Fruit fly (Drosophila melanogaster) whole organism, embryonic: ENCODE measurements around the gene Ndfip.

Source experiments
- Abd-B ChIP-seq: fragments of 200-800 bp; sonication (Bioruptor generic); optimal IDR thresholded peaks from 2 replicates; lab custom pipeline; 2018; ENCODE audit warnings: missing biosample characterization, mild to moderate bottlenecking, missing genetic modification characterization, moderate library complexity
- B-H2 ChIP-seq: fragments of 200-800 bp; sonication (Bioruptor generic); optimal IDR thresholded peaks from 2 replicates; lab custom pipeline; 2018; ENCODE audit warnings: missing biosample characterization, mild to moderate bottlenecking, missing genetic modification characterization
- BEAF-32 ChIP-seq: fragments of 200-800 bp; sonication (Bioruptor generic); optimal IDR thresholded peaks from 3 replicates; lab custom pipeline; 2017; ENCODE audit warnings: missing biosample characterization, missing genetic modification characterization, mild to moderate bottlenecking, moderate library complexity, missing genetic modification reagents
- Blimp-1 ChIP-seq: fragments of 200-800 bp; sonication (Bioruptor generic); optimal IDR thresholded peaks from 3 replicates; lab custom pipeline; 2018; ENCODE audit warnings: missing biosample characterization, missing genetic modification characterization, mild to moderate bottlenecking, moderate library complexity, missing genetic modification reagents
- CG10267 ChIP-seq: fragments of 200-800 bp; sonication (Bioruptor generic); optimal IDR thresholded peaks from 2 replicates; lab custom pipeline; 2018; ENCODE audit warnings: missing biosample characterization, mild to moderate bottlenecking, missing genetic modification characterization, moderate library complexity
- CG11398 ChIP-seq: fragments of 200-800 bp; sonication (Bioruptor generic); optimal IDR thresholded peaks from 2 replicates; lab custom pipeline; 2016; ENCODE audit warnings: missing biosample characterization, missing genetic modification characterization
- CG12769 ChIP-seq: fragments of 200-800 bp; sonication (Bioruptor generic); optimal IDR thresholded peaks from 2 replicates; lab custom pipeline; 2019; ENCODE audit warnings: missing biosample characterization, mild to moderate bottlenecking, missing genetic modification characterization, moderate library complexity
- CG13296 ChIP-seq: fragments of 200-800 bp; sonication (Bioruptor generic); optimal IDR thresholded peaks from 3 replicates; lab custom pipeline; 2018; ENCODE audit warnings: missing biosample characterization, mild to moderate bottlenecking, missing genetic modification characterization
- CG2199 ChIP-seq: fragments of 200-800 bp; sonication (Bioruptor generic); IDR thresholded peaks from 3 replicates; pipeline ENCODE4 v1.3.6; 2022; ENCODE audit warnings: missing biosample characterization, missing genetic modification characterization
- CG31365 ChIP-seq: fragments of 200-800 bp; sonication (Bioruptor generic); optimal IDR thresholded peaks from 2 replicates; lab custom pipeline; 2018; ENCODE audit warnings: missing biosample characterization, mild to moderate bottlenecking, missing genetic modification characterization
- CG34376 ChIP-seq: fragments of 200-800 bp; sonication (Bioruptor generic); optimal IDR thresholded peaks from 2 replicates; lab custom pipeline; 2018; ENCODE audit warnings: missing biosample characterization, mild to moderate bottlenecking, missing genetic modification characterization
- CG5953 ChIP-seq: fragments of 200-800 bp; sonication (Bioruptor generic); IDR thresholded peaks from 2 replicates; pipeline ENCODE4 v1.3.6; 2022; ENCODE audit warnings: missing biosample characterization, missing genetic modification characterization
- CG6683 ChIP-seq: fragments of 200-800 bp; sonication (Bioruptor generic); optimal IDR thresholded peaks from 2 replicates; lab custom pipeline; 2017; ENCODE audit warnings: missing biosample characterization, mild to moderate bottlenecking, missing genetic modification characterization, missing genetic modification reagents
- CG6689 ChIP-seq: fragments of 200-800 bp; sonication (Bioruptor generic); IDR thresholded peaks from 2 replicates; pipeline ENCODE4 v1.3.6; 2022; ENCODE audit warnings: missing biosample characterization, missing genetic modification characterization
- CG6765 ChIP-seq: fragments of 200-800 bp; sonication (Bioruptor generic); optimal IDR thresholded peaks from 3 replicates; lab custom pipeline; 2017; ENCODE audit warnings: missing biosample characterization, mild to moderate bottlenecking, missing genetic modification characterization
- CG6791 ChIP-seq: fragments of 200-800 bp; sonication (Bioruptor generic); IDR thresholded peaks from 3 replicates; pipeline ENCODE4 v1.3.6; 2022; ENCODE audit warnings: missing biosample characterization, missing genetic modification characterization; ENCODE audit not compliant: partially characterized antibody
- CG7839 ChIP-seq: fragments of 200-800 bp; sonication (Bioruptor generic); optimal IDR thresholded peaks from 3 replicates; lab custom pipeline; 2018; ENCODE audit warnings: missing biosample characterization, mild to moderate bottlenecking, missing genetic modification characterization, moderate library complexity
- CG7928 ChIP-seq: fragments of 200-800 bp; sonication (Bioruptor generic); optimal IDR thresholded peaks from 2 replicates; lab custom pipeline; 2017; ENCODE audit warnings: missing biosample characterization, mild to moderate bottlenecking, missing genetic modification characterization
- CG8359 ChIP-seq: fragments of 200-800 bp; sonication (Bioruptor generic); optimal IDR thresholded peaks from 2 replicates; lab custom pipeline; 2017; ENCODE audit warnings: missing biosample characterization, mild to moderate bottlenecking, missing genetic modification characterization, borderline replicate concordance
- CG8478 ChIP-seq: fragments of >200 bp; optimal IDR thresholded peaks from 2 replicates; lab custom pipeline; 2018
- CG9609 ChIP-seq: fragments of 200-800 bp; sonication (Bioruptor generic); optimal IDR thresholded peaks from 3 replicates; lab custom pipeline; 2016; ENCODE audit warnings: missing biosample characterization, missing genetic modification characterization
- CrebB ChIP-seq: fragments of 200-800 bp; sonication (Bioruptor generic); optimal IDR thresholded peaks from 3 replicates; lab custom pipeline; 2018; ENCODE audit warnings: missing biosample characterization, mild to moderate bottlenecking, missing genetic modification characterization
- Dek ChIP-seq: fragments of 200-800 bp; sonication (Bioruptor generic); optimal IDR thresholded peaks from 3 replicates; lab custom pipeline; 2019; ENCODE audit warnings: missing biosample characterization, mild to moderate bottlenecking, missing genetic modification characterization, moderate library complexity
- Ets65A ChIP-seq: fragments of 200-800 bp; sonication (Bioruptor generic); peaks from one replicate; lab custom pipeline; 2016; ENCODE audit warnings: missing biosample characterization, missing genetic modification characterization
- HHEX ChIP-seq: fragments of 200-800 bp; sonication (Bioruptor generic); optimal IDR thresholded peaks from 3 replicates; lab custom pipeline; 2017; ENCODE audit warnings: missing biosample characterization, mild to moderate bottlenecking, missing genetic modification characterization, missing genetic modification reagents
- HLHmδ ChIP-seq: fragments of 200-800 bp; sonication (Bioruptor generic); optimal IDR thresholded peaks from 2 replicates; lab custom pipeline; 2018; ENCODE audit warnings: missing biosample characterization, mild to moderate bottlenecking, missing genetic modification characterization, moderate library complexity
- Lhr ChIP-seq: fragments of 200-800 bp; sonication (Bioruptor generic); optimal IDR thresholded peaks from 3 replicates; lab custom pipeline; 2017; ENCODE audit warnings: mild to moderate bottlenecking, missing biosample characterization, missing genetic modification reagents, missing genetic modification characterization
- Med ChIP-seq: fragments of 200-800 bp; sonication (Bioruptor generic); peaks from one replicate; lab custom pipeline; 2016; ENCODE audit warnings: missing biosample characterization, missing genetic modification characterization, mild to moderate bottlenecking, inconsistent platforms, moderate library complexity
- Meics ChIP-seq: fragments of 200-800 bp; sonication (Bioruptor generic); optimal IDR thresholded peaks from 2 replicates; lab custom pipeline; 2017; ENCODE audit warnings: missing biosample characterization, mild to moderate bottlenecking, missing genetic modification characterization
- NfI ChIP-seq: fragments of 200-800 bp; sonication (Bioruptor generic); optimal IDR thresholded peaks from 3 replicates; lab custom pipeline; 2018; ENCODE audit warnings: missing biosample characterization, mild to moderate bottlenecking, missing genetic modification characterization, moderate library complexity
- Pdp1 ChIP-seq, 2 experiments: fragments of 200-800 bp; sonication (Bioruptor generic); optimal IDR thresholded peaks; 3 replicates each; lab custom pipeline; 2016; ENCODE audit warnings: missing biosample characterization in 2 of 2, missing genetic modification characterization in 2 of 2, mild to moderate bottlenecking in 1 of 2, moderate library complexity in 1 of 2
- Poxn ChIP-seq: fragments of 200-800 bp; sonication (Bioruptor generic); IDR thresholded peaks from 2 replicates; pipeline ENCODE4 v1.3.6; 2022; ENCODE audit warnings: missing biosample characterization, missing genetic modification characterization
- Ptx1 ChIP-seq: fragments of 200-800 bp; sonication (Bioruptor generic); IDR thresholded peaks from 2 replicates; pipeline ENCODE4 v1.3.6; 2022; ENCODE audit warnings: missing biosample characterization, missing genetic modification characterization
- al ChIP-seq: fragments of 200-800 bp; sonication (Bioruptor generic); IDR thresholded peaks from 2 replicates; pipeline ENCODE4 v1.3.6; 2022; ENCODE audit warnings: missing biosample characterization, missing genetic modification characterization
- bigmax ChIP-seq: fragments of 200-800 bp; sonication (Bioruptor generic); optimal IDR thresholded peaks from 2 replicates; lab custom pipeline; 2018; ENCODE audit warnings: missing biosample characterization, mild to moderate bottlenecking, missing genetic modification characterization
- chif ChIP-seq, 2 experiments: fragments of 200-800 bp; sonication (Bioruptor generic); optimal IDR thresholded peaks; 3 replicates each; lab custom pipeline; 2016; ENCODE audit warnings: missing biosample characterization in 2 of 2, missing genetic modification characterization in 2 of 2
- exex ChIP-seq: fragments of 200-800 bp; sonication (Bioruptor generic); optimal IDR thresholded peaks from 4 replicates; lab custom pipeline; 2018; ENCODE audit warnings: missing biosample characterization, mild to moderate bottlenecking, missing genetic modification characterization, moderate library complexity
- eyg ChIP-seq: fragments of 200-800 bp; sonication (Bioruptor generic); optimal IDR thresholded peaks from 3 replicates; lab custom pipeline; 2016; ENCODE audit warnings: missing biosample characterization, missing genetic modification characterization
- gce ChIP-seq: fragments of 200-800 bp; sonication (Bioruptor generic); IDR thresholded peaks from 3 replicates; pipeline ENCODE4 v1.3.6; 2022; ENCODE audit warnings: missing biosample characterization, missing genetic modification characterization
- gcm ChIP-seq: fragments of 200-800 bp; sonication (Bioruptor generic); optimal IDR thresholded peaks from 2 replicates; lab custom pipeline; 2019; ENCODE audit warnings: missing biosample characterization, mild to moderate bottlenecking, missing genetic modification characterization, moderate library complexity
- gem ChIP-seq: fragments of 200-800 bp; sonication (Bioruptor generic); optimal IDR thresholded peaks from 2 replicates; lab custom pipeline; 2019; ENCODE audit warnings: missing biosample characterization, mild to moderate bottlenecking, missing genetic modification characterization, moderate library complexity
- grau ChIP-seq: fragments of 200-800 bp; optimal IDR thresholded peaks from 3 replicates; lab custom pipeline; 2019; ENCODE audit warnings: missing biosample characterization, mild to moderate bottlenecking, missing genetic modification characterization, moderate library complexity
- klu ChIP-seq: fragments of 200-800 bp; sonication (Bioruptor generic); IDR thresholded peaks from 2 replicates; pipeline ENCODE4 v1.3.6; 2022; ENCODE audit warnings: missing biosample characterization, missing genetic modification characterization
- onecut ChIP-seq: fragments of 200-800 bp; sonication (Bioruptor generic); IDR thresholded peaks from 2 replicates; pipeline ENCODE4 v1.3.6; 2022; ENCODE audit warnings: missing biosample characterization, missing genetic modification characterization
- salm ChIP-seq: fragments of 200-800 bp; sonication (Bioruptor generic); optimal IDR thresholded peaks from 2 replicates; lab custom pipeline; 2018; ENCODE audit warnings: missing biosample characterization, mild to moderate bottlenecking, missing genetic modification characterization
- ssp ChIP-seq: fragments of 200-800 bp; sonication (Bioruptor generic); IDR thresholded peaks from 2 replicates; pipeline ENCODE4 v1.3.6; 2022; ENCODE audit warnings: missing biosample characterization, missing genetic modification characterization
- trem ChIP-seq: fragments of 200-800 bp; optimal IDR thresholded peaks from 3 replicates; lab custom pipeline; 2019; ENCODE audit warnings: missing biosample characterization, mild to moderate bottlenecking, missing genetic modification characterization, moderate library complexity

The Ndfip gene

DNA sequence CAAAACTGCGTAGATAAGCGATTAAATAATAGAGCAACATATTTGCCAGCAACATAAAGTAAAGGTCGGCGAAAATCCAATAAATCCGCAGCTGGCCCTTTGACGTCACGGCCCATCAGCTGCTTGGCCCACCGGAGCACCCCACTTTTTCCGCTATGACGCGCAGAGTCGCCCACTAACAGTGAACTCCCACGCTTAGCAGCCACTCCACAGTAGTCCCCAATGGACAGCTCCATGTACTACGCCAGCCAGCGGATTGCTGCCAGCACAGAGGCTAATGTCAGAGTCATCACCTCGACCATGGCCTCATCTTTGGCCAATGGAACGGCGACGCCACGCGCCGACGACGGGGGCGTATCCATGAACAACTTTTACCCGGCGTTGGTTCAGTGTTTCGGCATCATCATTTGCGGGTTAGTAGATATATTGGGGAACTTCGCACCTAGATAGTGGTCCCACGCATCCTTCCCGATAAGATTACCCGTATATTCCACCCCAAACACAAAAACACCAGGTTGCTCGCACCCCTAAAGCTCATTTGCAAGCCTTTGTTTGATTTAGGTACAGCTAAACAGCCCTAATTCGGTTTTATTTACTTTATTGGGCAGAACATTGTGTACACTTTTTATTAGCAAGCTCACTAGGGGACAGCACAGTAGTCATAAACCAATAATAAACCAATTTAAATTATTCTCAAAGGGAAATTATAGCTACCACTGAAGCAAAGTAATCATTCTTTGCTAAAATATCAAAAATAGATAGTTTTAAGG, 31.8 kb downstream of the Ndfip start (continued):
- TF ChIP-seq Med (GFP tag; lab: Kevin White, UChicago) (peak; percentile 5), al (no peak), Ets65A (GFP tag; lab: Kevin White, UChicago) (peak; percentile 51), CG7839 (tag; lab: Kevin White, UChicago) (no peak), grau (peak; percentile 27), gcm (GFP tag; lab: Kevin White, UChicago) (no peak), CG6765 (GFP tag; lab: Kevin White, UChicago) (no peak), CrebB (tag; lab: Kevin White, UChicago) (no peak)

DNA sequence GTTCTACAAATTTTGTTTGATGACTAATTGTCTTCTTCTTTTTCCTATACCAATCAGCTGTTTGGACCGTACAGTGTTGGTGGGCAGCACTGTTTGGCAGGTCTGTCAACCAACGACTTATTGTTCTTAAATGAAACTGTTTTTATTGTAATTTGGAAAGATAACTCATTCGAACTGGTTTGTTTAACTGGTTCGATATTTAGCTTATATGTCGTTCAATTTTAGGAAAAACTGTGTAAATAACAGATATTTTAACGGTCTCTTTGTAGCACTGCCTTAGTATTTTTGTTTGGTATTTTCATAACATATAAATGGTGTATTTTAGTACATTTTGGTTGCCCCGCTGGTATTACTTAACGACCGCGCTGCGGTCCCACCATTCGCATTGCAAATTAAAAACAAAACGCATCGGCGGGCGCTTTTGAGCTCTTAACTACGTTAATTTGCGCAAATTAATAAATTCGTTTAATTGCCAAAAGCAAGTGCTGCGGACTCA, 32.6 kb downstream of the Ndfip start, which contains the start of the genes Vps60 and anchor:
Vps60 (minus strand) TSS at position 175 of the 496 bp plus-strand sequence.
anchor (plus strand) TSS at position 374 of the 496 bp plus-strand sequence.
- TF ChIP-seq CG8478 (no peak), Poxn (no peak), CG6689 (GFP tag; lab: Robert Waterston, UW) (peak; percentile 34; the same call in 1 of the 2 replicates), CG11398 (GFP tag; lab: Kevin White, UChicago) (peak; percentile 44), exex (tag; lab: Kevin White, UChicago) (peak; percentile 31), Med (GFP tag; lab: Kevin White, UChicago) (peak; percentile 94), CG6791 (GFP tag; lab: Robert Waterston, UW) (no peak), trem (peak; percentile 97), salm (tag; lab: Kevin White, UChicago) (no peak), Blimp-1 (GFP tag; lab: Kevin White, UChicago) (peak; percentile 40), CG10267 (peak; percentile 99), BEAF-32 (GFP tag; lab: Kevin White, UChicago) (peak; percentile 56), bigmax (no peak), CG13296 (GFP tag; lab: Kevin White, UChicago) (peak; percentile 7), CG6683 (peak; percentile 35), B-H2 (GFP tag; lab: Kevin White, UChicago) (no peak), Lhr (GFP tag; lab: Kevin White, UChicago) (peak; percentile 74), eyg (GFP tag; lab: Kevin White, UChicago) (peak; percentile 64), gem (peak; percentile 63), NfI (GFP tag; lab: Kevin White, UChicago) (peak; percentile 26), onecut (GFP tag; lab: Robert Waterston, UW) (no peak), Ptx1 (GFP tag; lab: Robert Waterston, UW) (peak; percentile 47; the same call in 1 of the 2 replicates), CG8359 (no peak), klu (GFP tag; lab: Robert Waterston, UW) (no peak), Dek (tag; lab: Kevin White, UChicago) (peak; percentile 29), ssp (GFP tag; lab: Robert Waterston, UW) (no peak), Pdp1 (GFP tag; optimal IDR thresholded peaks at IDR 0.05; lab: Kevin White, UChicago) (peak; percentile 54 to 78), CG12769 (peak; percentile 35), CG34376 (GFP tag; lab: Kevin White, UChicago) (no peak), HHEX (GFP tag; lab: Kevin White, UChicago) (no peak), CG7928 (GFP tag; lab: Kevin White, UChicago) (no peak), CrebB (tag; lab: Kevin White, UChicago) (no peak), CG5953 (no peak), CG2199 (GFP tag; lab: Robert Waterston, UW) (no peak), Abd-B (GFP tag; lab: Kevin White, UChicago) (peak; percentile 23), gce (GFP tag; lab: Robert Waterston, UW) (no peak), Meics (GFP tag; lab: Kevin White, UChicago) (no peak), chif (GFP tag; optimal IDR thresholded peaks at IDR 0.05; lab: Kevin White, UChicago) (peak; percentile 56 to 58), CG9609 (GFP tag; lab: Kevin White, UChicago) (peak; percentile 66), HLHmδ (GFP tag; lab: Kevin White, UChicago) (no peak), CG31365 (tag; lab: Kevin White, UChicago) (no peak)
